Worm (Caenorhabditis elegans) whole organism, young adult: ENCODE results near the gene aex-4.

ENCODE experiments used
- ccch-3 ChIP-seq: fragments of 200-800 bp; sonication (Bioruptor generic); optimal IDR thresholded peaks from 2 replicates; lab custom pipeline; 2018; ENCODE audit warnings: mild to moderate bottlenecking, missing genetic modification characterization, missing compliant biosample characterization
- pha-4 ChIP-seq: fragments of 150-350 bp; sonication (generic microtip); optimal IDR thresholded peaks from 2 replicates; lab custom pipeline; 2014; ENCODE audit warnings: missing biosample characterization, missing genetic modification reagents, missing genetic modification characterization

DNA sequence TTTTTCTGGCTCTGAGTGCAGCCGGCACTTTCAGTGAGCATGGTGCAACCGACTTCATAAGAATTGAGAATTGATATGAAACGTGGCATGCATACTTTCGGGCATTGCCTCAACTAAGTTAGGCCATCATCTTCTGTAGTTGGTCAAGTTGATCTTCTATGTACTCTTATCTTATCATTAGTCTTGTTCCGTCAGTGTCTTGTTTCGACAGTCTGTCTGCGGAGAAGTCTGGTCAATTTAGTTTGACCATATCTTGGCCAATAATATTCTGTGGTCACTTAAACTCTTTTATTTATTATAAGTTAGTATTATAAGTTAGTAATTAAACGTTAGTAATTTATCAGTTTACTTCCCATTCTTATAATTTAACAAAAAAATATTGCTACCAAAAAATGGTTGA lies 27.2 kb downstream of the aex-4 start:
- TF ChIP-seq ccch-3 (GFP tag; lab: Kevin White, UChicago) (no peak), pha-4 (tag; lab: Kevin White, UChicago) (no peak)
